Worm (Caenorhabditis elegans) whole organism, L3 larva: ENCODE data around the gene nhr-249.
A peak's percentile ranks its signal among the peaks of the same experiment; 100 is the strongest.

Experiments
- R02D3.7 ChIP-seq: fragments of 150-350 bp; optimal IDR thresholded peaks from 2 replicates; lab custom pipeline; 2014; ENCODE audit warnings: missing biosample characterization, missing genetic modification characterization
- ZK546.5 ChIP-seq: sonication (generic microtip); optimal IDR thresholded peaks from 2 replicates; lab custom pipeline; 2017; ENCODE audit warnings: missing biosample characterization, missing genetic modification characterization
- ama-1 ChIP-seq: fragments of 150-350 bp; optimal IDR thresholded peaks from 2 replicates; lab custom pipeline; 2018
- ceh-82 ChIP-seq: fragments of 150-350 bp; optimal IDR thresholded peaks from 2 replicates; lab custom pipeline; 2014; ENCODE audit warnings: missing biosample characterization, missing genetic modification characterization
- daf-12 ChIP-seq: fragments of 150-350 bp; optimal IDR thresholded peaks from 2 replicates; lab custom pipeline; 2014; ENCODE audit warnings: missing biosample characterization, missing genetic modification reagents, missing genetic modification characterization
- egl-27 ChIP-seq: sonication (generic microtip); optimal IDR thresholded peaks from 4 replicates; lab custom pipeline; 2017; ENCODE audit warnings: missing biosample characterization, missing genetic modification reagents, missing genetic modification characterization
- egl-5 ChIP-seq: fragments of 150-350 bp; optimal IDR thresholded peaks from 2 replicates; lab custom pipeline; 2017; ENCODE audit warnings: missing biosample characterization, missing genetic modification reagents, missing genetic modification characterization, inconsistent platforms
- elt-1 ChIP-seq: fragments of 150-350 bp; optimal IDR thresholded peaks from 2 replicates; lab custom pipeline; 2014; ENCODE audit warnings: missing biosample characterization, missing genetic modification characterization
- elt-2 ChIP-seq: sonication (generic microtip); optimal IDR thresholded peaks from 2 replicates; lab custom pipeline; 2016; ENCODE audit warnings: missing genetic modification reagents, mild to moderate bottlenecking, missing genetic modification characterization, missing compliant biosample characterization
- elt-3 ChIP-seq, 3 experiments: fragments of 150-350 bp in 1 of 3; sonication (generic microtip) in 2 of 3; optimal IDR thresholded peaks; 2 replicates in 2 of 3; 4 replicates in 1 of 3; lab custom pipeline; 2014 to 2017; ENCODE audit warnings: missing biosample characterization in 3 of 3, missing genetic modification characterization in 3 of 3
- eor-1 ChIP-seq, 2 experiments: fragments of 150-350 bp; optimal IDR thresholded peaks; 2 replicates each; lab custom pipeline; 2014 to 2018; ENCODE audit warnings: missing biosample characterization in 2 of 2, missing genetic modification characterization in 2 of 2
- fkh-2 ChIP-seq: fragments of 150-350 bp; optimal IDR thresholded peaks from 2 replicates; lab custom pipeline; 2014; ENCODE audit warnings: missing biosample characterization, missing genetic modification reagents, missing genetic modification characterization
- fos-1 ChIP-seq: fragments of 150-350 bp; optimal IDR thresholded peaks from 2 replicates; lab custom pipeline; 2014; ENCODE audit warnings: missing biosample characterization, missing genetic modification characterization
- hmg-11 ChIP-seq: sonication (generic microtip); optimal IDR thresholded peaks from 2 replicates; lab custom pipeline; 2016; ENCODE audit warnings: missing genetic modification characterization, missing compliant biosample characterization
- jun-1 ChIP-seq: fragments of 150-350 bp; optimal IDR thresholded peaks from 2 replicates; lab custom pipeline; 2014; ENCODE audit warnings: missing biosample characterization, missing genetic modification reagents, missing genetic modification characterization
- lin-15B ChIP-seq: fragments of 150-350 bp; optimal IDR thresholded peaks from 2 replicates; lab custom pipeline; 2014; ENCODE audit warnings: missing biosample characterization, missing genetic modification characterization
- mdl-1 ChIP-seq: fragments of 150-350 bp; optimal IDR thresholded peaks from 2 replicates; lab custom pipeline; 2014; ENCODE audit warnings: missing biosample characterization, missing genetic modification characterization
- mml-1 ChIP-seq: fragments of 150-350 bp; sonication (generic microtip); optimal IDR thresholded peaks from 3 replicates; lab custom pipeline; 2014; ENCODE audit warnings: missing biosample characterization, missing genetic modification characterization
- nfya-1 ChIP-seq: sonication (generic microtip); optimal IDR thresholded peaks from 2 replicates; lab custom pipeline; 2017; ENCODE audit warnings: missing genetic modification characterization, mild to moderate bottlenecking, missing compliant biosample characterization, antibody characterized with exemption, moderate library complexity; ENCODE audit not compliant: insufficient read depth
- nhr-11 ChIP-seq: fragments of 150-350 bp; optimal IDR thresholded peaks from 2 replicates; lab custom pipeline; 2014; ENCODE audit warnings: missing biosample characterization, missing genetic modification characterization
- nhr-12 ChIP-seq: fragments of 150-350 bp; optimal IDR thresholded peaks from 2 replicates; lab custom pipeline; 2014; ENCODE audit warnings: missing biosample characterization, missing genetic modification characterization
- nhr-237 ChIP-seq: fragments of 150-350 bp; optimal IDR thresholded peaks from 2 replicates; lab custom pipeline; 2014; ENCODE audit warnings: missing biosample characterization, missing genetic modification characterization
- nhr-25 ChIP-seq: sonication (generic microtip); optimal IDR thresholded peaks from 2 replicates; lab custom pipeline; 2017; ENCODE audit warnings: missing biosample characterization, missing genetic modification characterization
- nhr-28 ChIP-seq: fragments of 150-350 bp; optimal IDR thresholded peaks from 2 replicates; lab custom pipeline; 2014; ENCODE audit warnings: missing biosample characterization, missing genetic modification characterization
- nhr-43 ChIP-seq: sonication (generic microtip); optimal IDR thresholded peaks from 2 replicates; lab custom pipeline; 2016; ENCODE audit warnings: mild to moderate bottlenecking, missing genetic modification characterization, missing compliant biosample characterization; ENCODE audit not compliant: poor library complexity, severe bottlenecking
- nhr-67 ChIP-seq: fragments of 150-350 bp; optimal IDR thresholded peaks from 2 replicates; lab custom pipeline; 2014; ENCODE audit warnings: missing biosample characterization, missing genetic modification characterization
- nhr-76 ChIP-seq: fragments of 150-350 bp; sonication (generic microtip); optimal IDR thresholded peaks from 5 replicates; lab custom pipeline; 2014; ENCODE audit warnings: missing biosample characterization, missing genetic modification characterization
- pha-4 ChIP-seq: fragments of 150-350 bp; optimal IDR thresholded peaks from 2 replicates; lab custom pipeline; 2014; ENCODE audit warnings: missing biosample characterization, missing genetic modification reagents, missing genetic modification characterization
- sea-2 ChIP-seq: fragments of 150-350 bp; sonication (generic microtip); optimal IDR thresholded peaks from 4 replicates; lab custom pipeline; 2014; ENCODE audit warnings: missing biosample characterization, missing genetic modification reagents, missing genetic modification characterization
- tbx-2 ChIP-seq: sonication (generic microtip); optimal IDR thresholded peaks from 2 replicates; lab custom pipeline; 2016; ENCODE audit warnings: mild to moderate bottlenecking, missing genetic modification characterization, missing compliant biosample characterization
- unc-39 ChIP-seq: sonication (generic microtip); optimal IDR thresholded peaks from 4 replicates; lab custom pipeline; 2017; ENCODE audit warnings: missing biosample characterization, missing genetic modification characterization
- unc-62 ChIP-seq: fragments of 150-350 bp; sonication (generic microtip); optimal IDR thresholded peaks from 4 replicates; lab custom pipeline; 2014; ENCODE audit warnings: missing biosample characterization, missing genetic modification reagents, missing genetic modification characterization
- zag-1 ChIP-seq: fragments of 150-350 bp; optimal IDR thresholded peaks from 2 replicates; lab custom pipeline; 2014; ENCODE audit warnings: missing biosample characterization, missing genetic modification characterization

nhr-249 gene

ce11 chrIV:7012731-7013445 lies 40.6 kb upstream of the nhr-249 start:
- TF ChIP-seq pha-4 (peak; percentile 50), fkh-2 (no peak), nfya-1 (tag; lab: Kevin White, UChicago) (peak; percentile 18), eor-1 (tag; optimal IDR thresholded peaks at IDR 0.05; lab: Kevin White, UChicago) (no peak), elt-2 (tag; lab: Kevin White, UChicago) (peak; percentile 18), lin-15B (tag; lab: Kevin White, UChicago) (peak; percentile 24)
- TF ChIP-seq, all 47 proteins: peak for 4

ce11 chrIV:7012214-7012613 lies 39.9 kb upstream of the nhr-249 start:
- TF ChIP-seq unc-39 (tag; lab: Kevin White, UChicago) (no peak), jun-1 (no peak), elt-2 (tag; lab: Kevin White, UChicago) (no peak), daf-12 (no peak), zag-1 (tag; lab: Kevin White, UChicago) (no peak), mdl-1 (tag; lab: Kevin White, UChicago) (no peak), elt-1 (tag; lab: Kevin White, UChicago) (no peak), nhr-25 (tag; lab: Kevin White, UChicago) (no peak)

DNA sequence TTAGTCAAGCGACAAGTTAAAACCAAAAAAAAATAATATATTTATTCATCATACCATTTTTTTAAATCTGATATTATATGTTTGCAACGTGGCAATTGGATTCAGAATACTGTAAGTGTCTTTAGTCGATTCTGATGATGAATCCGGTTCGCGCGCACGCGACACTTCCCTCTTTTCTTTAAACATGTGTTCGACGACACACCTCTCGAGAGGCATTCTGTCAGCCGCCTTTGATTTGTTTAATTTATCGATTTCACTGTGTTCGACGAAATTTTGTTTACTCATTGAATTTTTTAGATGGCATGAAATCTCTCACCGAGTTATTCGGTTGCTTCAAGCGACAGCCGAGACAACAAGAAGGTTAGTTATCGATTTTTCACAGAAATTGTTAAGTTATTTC lies 39.4 kb upstream of the nhr-249 start, which contains the start of gene trxr-1:
TSS of gene trxr-1 (plus strand) at position 227 of the 400 bp plus-strand sequence.
- TF ChIP-seq hmg-11 (tag; lab: Kevin White, UChicago) (peak; percentile 15), nhr-11 (no peak), mdl-1 (tag; lab: Kevin White, UChicago) (no peak), unc-39 (tag; lab: Kevin White, UChicago) (no peak), egl-27 (tag; lab: Kevin White, UChicago) (no peak), zag-1 (tag; lab: Kevin White, UChicago) (no peak), unc-62 (GFP tag; lab: Kevin White, UChicago) (no peak)

DNA sequence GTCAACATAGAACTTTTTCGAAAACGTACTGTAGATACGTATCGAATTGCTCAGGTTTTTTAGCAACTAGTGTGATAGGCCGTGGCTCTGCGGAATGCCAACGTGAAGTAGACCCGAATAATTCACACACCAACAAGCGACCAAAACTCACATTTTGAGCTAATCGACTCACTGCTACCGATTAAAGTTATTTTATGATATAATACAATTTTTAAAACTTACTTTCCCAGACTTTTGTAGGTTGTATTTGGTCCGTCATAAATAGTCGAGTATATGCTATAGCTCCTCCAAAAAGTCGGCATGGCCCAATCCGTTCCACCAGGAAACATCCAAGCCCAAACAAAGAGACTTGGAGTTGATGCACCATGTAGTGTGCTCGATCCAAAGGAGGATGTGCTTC lies 38.5 kb upstream of the nhr-249 start, which contains the start of gene C25A8.1:
TSS of gene C25A8.1 (plus strand) at position 301 of the 400 bp plus-strand sequence.
- TF ChIP-seq nhr-76 (tag; lab: Kevin White, UChicago): no peak
- no peak for TF ChIP-seq sea-2 (GFP tag; lab: Kevin White, UChicago)
- TF ChIP-seq hmg-11 (tag; lab: Kevin White, UChicago): no peak
- no peak for TF ChIP-seq zag-1 (tag; lab: Kevin White, UChicago)
- no peak for TF ChIP-seq mml-1 (tag; lab: Kevin White, UChicago)
- no peak for TF ChIP-seq elt-3 (tag; optimal IDR thresholded peaks at IDR 0.05; lab: Kevin White, UChicago)
- TF ChIP-seq nhr-28: no peak
- TF ChIP-seq nhr-12: no peak
- no peak for TF ChIP-seq ama-1 (lab: Kevin White, UChicago)
- TF ChIP-seq pha-4: no peak
- TF ChIP-seq eor-1 (tag; optimal IDR thresholded peaks at IDR 0.05; lab: Kevin White, UChicago): no peak
- TF ChIP-seq tbx-2 (tag; lab: Kevin White, UChicago): no peak
- no peak for TF ChIP-seq R02D3.7
- no peak for TF ChIP-seq ceh-82 (tag; lab: Kevin White, UChicago)
- no peak for TF ChIP-seq egl-5 (tag; lab: Kevin White, UChicago)
- TF ChIP-seq ZK546.5: no peak
- no peak for TF ChIP-seq fos-1 (tag; lab: Kevin White, UChicago)
- no peak for TF ChIP-seq elt-2 (tag; lab: Kevin White, UChicago)
- no peak for TF ChIP-seq jun-1
- no peak for TF ChIP-seq elt-1 (tag; lab: Kevin White, UChicago)

DNA sequence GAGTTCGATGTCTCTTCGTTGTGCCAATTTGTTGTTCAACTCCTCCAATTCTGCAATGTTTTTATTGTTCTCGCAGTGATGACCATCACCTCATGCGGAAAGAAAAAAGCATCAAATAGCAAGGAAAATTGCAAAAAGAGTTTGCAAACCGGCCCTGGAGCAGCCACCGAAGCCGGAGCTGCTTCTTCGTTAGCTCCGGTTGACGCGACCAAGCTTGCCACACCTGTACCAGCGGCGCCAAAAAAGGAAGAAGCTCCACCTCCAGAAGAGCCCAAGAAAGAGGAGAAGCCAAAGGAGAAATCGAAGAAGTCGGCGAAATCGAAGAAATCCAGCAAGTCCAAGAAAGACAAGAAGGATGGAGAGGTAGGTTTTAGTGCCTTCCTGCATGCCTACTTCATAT lies 37.9 kb upstream of the nhr-249 start:
- TF ChIP-seq nhr-43 (tag; lab: Kevin White, UChicago) (no peak), nhr-67 (tag; lab: Kevin White, UChicago) (no peak), egl-27 (tag; lab: Kevin White, UChicago) (no peak), daf-12 (no peak), zag-1 (tag; lab: Kevin White, UChicago) (no peak), nhr-237 (no peak)
